Worm (Caenorhabditis elegans) whole organism, L4 larva: ENCODE data around the gene R11.3.

Experiments used
- R02D3.7 ChIP-seq: fragments of 150-350 bp; sonication (generic microtip); optimal IDR thresholded peaks from 3 replicates; lab custom pipeline; 2014; ENCODE audit warnings: missing biosample characterization, missing genetic modification characterization
- ZK337.2 ChIP-seq: fragments of 200-800 bp; sonication (Bioruptor generic); IDR thresholded peaks from 2 replicates; pipeline ENCODE4 v1.3.6; 2022; ENCODE audit warnings: missing genetic modification reagents, missing genetic modification characterization, missing compliant biosample characterization
- ama-1 ChIP-seq: fragments of 150-350 bp; optimal IDR thresholded peaks from 2 replicates; lab custom pipeline; 2014; ENCODE audit warnings: inconsistent platforms, mixed read lengths
- attf-4 ChIP-seq: sonication (generic microtip); optimal IDR thresholded peaks from 3 replicates; lab custom pipeline; 2017; ENCODE audit warnings: missing biosample characterization, missing genetic modification characterization
- ceh-20 ChIP-seq: fragments of 200-800 bp; sonication (Bioruptor generic); IDR thresholded peaks from 2 replicates; pipeline ENCODE4 v1.3.6; 2022; ENCODE audit warnings: missing genetic modification reagents, missing genetic modification characterization, missing compliant biosample characterization
- daf-12 ChIP-seq: fragments of 150-350 bp; optimal IDR thresholded peaks from 2 replicates; lab custom pipeline; 2014; ENCODE audit warnings: missing biosample characterization, missing genetic modification reagents, missing genetic modification characterization
- mdl-1 ChIP-seq, 2 experiments: fragments of 150-350 bp in 1 of 2; sonication (generic microtip) in 1 of 2; optimal IDR thresholded peaks; 2 replicates each; lab custom pipeline; 2014 to 2017; ENCODE audit warnings: missing biosample characterization in 2 of 2, missing genetic modification characterization in 2 of 2
- nhr-10 ChIP-seq: fragments of 150-350 bp; optimal IDR thresholded peaks from 2 replicates; lab custom pipeline; 2014; ENCODE audit warnings: missing biosample characterization, missing genetic modification characterization
- nhr-76 ChIP-seq: fragments of 150-350 bp; optimal IDR thresholded peaks from 2 replicates; lab custom pipeline; 2014; ENCODE audit warnings: missing biosample characterization, missing genetic modification characterization
- pqm-1 ChIP-seq: sonication (generic microtip); optimal IDR thresholded peaks from 2 replicates; lab custom pipeline; 2017; ENCODE audit warnings: missing biosample characterization, missing genetic modification characterization
- unc-62 ChIP-seq, 3 experiments: fragments of 150-350 bp in 1 of 3; sonication (generic microtip); optimal IDR thresholded peaks in 2 of 3; peaks in 1 of 3; 1 replicate in 1 of 3; 2 replicates in 2 of 3; lab custom pipeline; 2014 to 2017; ENCODE audit warnings: missing biosample characterization in 3 of 3, missing genetic modification characterization in 3 of 3, missing genetic modification reagents in 3 of 3, missing genotype in 1 of 3
- zfp-3 ChIP-seq: fragments of 200-800 bp; sonication (Bioruptor generic); conservative IDR thresholded peaks from 2 replicates; pipeline ENCODE4 v1.3.6; 2022; ENCODE audit warnings: missing genetic modification reagents, missing genetic modification characterization, missing compliant biosample characterization

DNA sequence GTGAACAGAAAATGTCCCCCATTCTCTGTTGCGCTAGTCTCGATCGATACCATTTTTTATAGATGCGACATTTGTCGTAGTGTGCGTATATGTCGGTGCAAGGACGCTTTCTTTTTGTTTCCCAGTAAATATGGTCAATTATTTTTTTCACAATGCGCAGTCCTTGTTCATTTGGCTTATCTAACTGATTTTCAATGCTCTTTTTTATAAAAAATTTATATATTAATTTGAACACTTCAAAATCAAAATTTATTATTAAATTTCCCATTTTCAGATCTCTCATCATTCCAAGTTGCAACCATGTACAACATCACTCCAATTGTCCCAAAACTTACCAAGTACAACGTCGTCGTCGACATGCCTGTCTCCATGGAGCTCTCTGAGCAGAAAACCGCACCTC is 18.1 kb upstream of the R11.3 start, which contains the start of gene F23A7.1:
- TF ChIP-seq mdl-1 (tag; optimal IDR thresholded peaks at IDR 0.05; lab: Kevin White, UChicago): no peak
- no peak for TF ChIP-seq zfp-3 (GFP tag; lab: Robert Waterston, UW)
- TF ChIP-seq daf-12: no peak
- no peak for TF ChIP-seq ZK337.2 (GFP tag; lab: Robert Waterston, UW)
- TF ChIP-seq unc-62 (GFP tag; optimal IDR thresholded peaks at IDR 0.05 in 1 of 2; lab: Kevin White, UChicago): no peak
- TF ChIP-seq unc-62 (tag; optimal IDR thresholded peaks at IDR 0.05; lab: Kevin White, UChicago): no peak
- TF ChIP-seq pqm-1 (tag; lab: Kevin White, UChicago): no peak
- no peak for TF ChIP-seq nhr-76 (tag; lab: Kevin White, UChicago)
- no peak for TF ChIP-seq R02D3.7 (tag; lab: Kevin White, UChicago)
- TF ChIP-seq nhr-10 (tag; lab: Kevin White, UChicago): no peak
- TF ChIP-seq ceh-20 (GFP tag; lab: Robert Waterston, UW): no peak
- no peak for TF ChIP-seq ama-1 (lab: Kevin White, UChicago)
- no peak for TF ChIP-seq attf-4 (tag; lab: Kevin White, UChicago)
